Worm (Caenorhabditis elegans): ENCODE measurements around the gene crh-2.

Gene crh-2

DNA sequence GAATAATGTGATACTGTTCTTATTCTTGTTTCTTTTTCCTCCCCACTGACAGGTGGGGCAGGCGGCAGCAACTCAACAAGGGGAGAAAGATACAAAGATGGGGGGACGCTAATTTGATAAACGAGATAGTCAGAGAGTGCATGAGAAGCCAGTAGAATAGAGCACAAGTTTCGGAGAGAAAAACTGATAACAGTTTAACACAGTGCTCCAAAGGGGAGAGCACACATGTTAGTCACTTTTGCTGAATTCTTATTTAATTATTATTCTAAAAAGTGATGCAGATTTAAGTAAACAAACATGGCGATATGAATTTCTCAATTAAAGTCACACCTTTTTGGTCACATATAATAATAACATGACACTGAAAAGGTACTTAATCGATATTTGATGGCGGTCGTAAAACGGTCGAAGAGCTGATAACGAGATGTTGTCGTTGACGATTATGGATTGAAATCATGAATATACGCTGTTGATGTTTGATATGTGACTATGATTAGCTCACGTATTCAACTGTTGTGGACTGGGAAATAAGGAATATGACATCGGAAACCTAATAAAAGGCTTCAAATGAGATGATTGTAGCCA lies 1.3 kb downstream of the crh-2 start (continued):
- TF ChIP-seq hmg-11 (tag; optimal IDR thresholded peaks at IDR 0.05) = no peak
- TF ChIP-seq elt-2 (tag; optimal IDR thresholded peaks at IDR 0.05) = peak; percentile 99
- TF ChIP-seq pqm-1 (tag; optimal IDR thresholded peaks at IDR 0.05) = peak; percentile 95
- no peak for TF ChIP-seq egl-5 (tag; optimal IDR thresholded peaks at IDR 0.05)
- no peak for TF ChIP-seq lsy-12 (tag; optimal IDR thresholded peaks at IDR 0.05)
- peak; percentile 43 for TF ChIP-seq pha-4 (tag; optimal IDR thresholded peaks at IDR 0.05)
- TF ChIP-seq nhr-237 (tag; optimal IDR thresholded peaks at IDR 0.05) = no peak
- no peak for TF ChIP-seq nhr-76 (tag; optimal IDR thresholded peaks at IDR 0.05)
- no peak for TF ChIP-seq fos-1 (tag; optimal IDR thresholded peaks at IDR 0.05)

DNA sequence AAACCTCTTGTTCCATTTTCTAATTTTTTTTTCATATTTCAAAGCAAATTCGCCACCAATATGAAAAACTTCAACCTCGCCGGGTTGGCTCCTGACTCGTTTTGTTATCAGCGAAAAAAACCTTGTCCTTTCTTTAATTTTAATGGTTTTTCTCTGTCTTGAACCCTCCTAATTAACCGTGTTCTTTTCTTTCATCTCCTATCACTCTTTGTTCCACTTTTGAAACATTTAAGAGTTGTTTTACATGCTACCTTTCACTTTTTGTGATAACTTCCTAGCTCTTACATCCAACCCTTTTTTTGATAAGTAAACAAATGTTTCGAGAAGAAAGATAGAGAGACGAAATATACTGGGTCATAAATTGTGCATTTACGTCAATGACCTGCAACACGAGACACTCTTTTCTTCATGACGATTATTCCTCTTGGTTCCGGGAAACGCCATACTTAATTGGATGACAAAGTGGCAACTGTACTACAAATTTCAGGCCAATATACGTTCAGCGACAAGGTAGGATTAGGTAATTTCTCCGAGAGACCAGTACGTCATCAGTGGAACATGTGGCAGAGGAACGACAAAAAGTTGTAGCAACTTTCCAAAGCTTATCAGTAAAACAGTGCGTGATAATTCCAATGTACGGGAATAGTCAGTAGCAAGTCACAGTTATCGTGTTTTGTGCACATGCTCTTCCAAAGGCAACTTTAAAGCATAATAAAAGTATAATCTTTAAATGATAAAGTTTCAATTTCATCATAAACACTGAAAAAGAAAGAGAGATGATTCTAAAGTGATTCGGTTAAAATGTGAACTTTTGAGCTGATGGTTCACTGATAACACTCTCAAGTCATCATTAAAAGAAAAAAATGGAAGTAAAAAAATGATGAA lies 2.5 kb downstream of the crh-2 start:
- no peak for TF ChIP-seq lin-15B (tag; optimal IDR thresholded peaks at IDR 0.05)
- no peak for TF ChIP-seq mdl-1 (tag; optimal IDR thresholded peaks at IDR 0.05)
- no peak for TF ChIP-seq nfya-1 (tag; optimal IDR thresholded peaks at IDR 0.05; ENCODE audit: insufficient read depth)
- TF ChIP-seq lin-39 (tag; optimal IDR thresholded peaks at IDR 0.05) = no peak
- no peak for TF ChIP-seq unc-39 (tag; optimal IDR thresholded peaks at IDR 0.05)
- TF ChIP-seq fos-1 (tag; optimal IDR thresholded peaks at IDR 0.05) = peak; percentile 6
- TF ChIP-seq ama-1 (optimal IDR thresholded peaks at IDR 0.05) = no peak
- TF ChIP-seq ztf-4 (tag; optimal IDR thresholded peaks at IDR 0.05) = no peak
- TF ChIP-seq zag-1 (tag; optimal IDR thresholded peaks at IDR 0.05) = no peak
- TF ChIP-seq pha-4 (tag; optimal IDR thresholded peaks at IDR 0.05) = peak; percentile 62
- TF ChIP-seq ceh-82 (tag; optimal IDR thresholded peaks at IDR 0.05) = no peak
- TF ChIP-seq sea-2 (GFP tag; optimal IDR thresholded peaks at IDR 0.05) = no peak
- no peak for TF ChIP-seq elt-3 (tag; optimal IDR thresholded peaks at IDR 0.05)
- no peak for TF ChIP-seq hmg-11 (tag; optimal IDR thresholded peaks at IDR 0.05)
- peak; percentile 99 for TF ChIP-seq elt-2 (tag; optimal IDR thresholded peaks at IDR 0.05)
- TF ChIP-seq ceh-9 (tag; optimal IDR thresholded peaks at IDR 0.05) = no peak
- no peak for TF ChIP-seq daf-12 (tag; optimal IDR thresholded peaks at IDR 0.05)
- TF ChIP-seq skn-1 (tag; optimal IDR thresholded peaks at IDR 0.05) = no peak
- no peak for TF ChIP-seq eor-1 (tag; optimal IDR thresholded peaks at IDR 0.05)
- no peak for TF ChIP-seq nhr-76 (tag; optimal IDR thresholded peaks at IDR 0.05)
- no peak for TF ChIP-seq nhr-67 (tag; optimal IDR thresholded peaks at IDR 0.05)
- TF ChIP-seq nhr-43 (tag; optimal IDR thresholded peaks at IDR 0.05; ENCODE audit: poor library complexity, severe bottlenecking) = no peak
- no peak for TF ChIP-seq elt-1 (tag; optimal IDR thresholded peaks at IDR 0.05)
- peak; percentile 87 for TF ChIP-seq pqm-1 (tag; optimal IDR thresholded peaks at IDR 0.05)
- no peak for TF ChIP-seq nhr-12 (tag; optimal IDR thresholded peaks at IDR 0.05)
- no peak for TF ChIP-seq tbx-2 (tag; optimal IDR thresholded peaks at IDR 0.05)
- no peak for TF ChIP-seq egl-27 (tag; optimal IDR thresholded peaks at IDR 0.05)
- TF ChIP-seq egl-5 (tag; optimal IDR thresholded peaks at IDR 0.05) = no peak
- TF ChIP-seq ceh-16 (tag; optimal IDR thresholded peaks at IDR 0.05) = no peak

DNA sequence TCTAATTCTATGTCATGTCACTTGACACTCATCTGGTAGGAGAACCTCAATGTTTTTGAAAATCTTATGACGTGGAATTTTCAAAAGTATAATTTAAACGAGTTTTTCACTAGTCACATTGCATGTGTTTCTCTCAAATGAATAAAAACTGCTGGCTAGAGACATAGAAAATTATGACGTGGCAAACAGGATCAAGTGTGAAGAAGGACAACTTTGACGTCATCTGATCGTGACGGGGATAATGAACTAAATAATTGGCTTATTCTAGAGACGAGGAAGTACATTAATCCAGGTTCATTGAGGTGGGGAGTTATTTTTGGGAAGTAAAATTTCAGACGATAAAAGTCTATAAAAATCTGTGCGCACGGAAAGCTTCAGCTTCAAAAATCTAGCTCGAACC lies 4.2 kb downstream of the crh-2 start:
- TF ChIP-seq nhr-25 (tag; optimal IDR thresholded peaks at IDR 0.05) (peak; percentile 50), pha-4 (tag; optimal IDR thresholded peaks at IDR 0.05) (no peak), sea-2 (GFP tag; optimal IDR thresholded peaks at IDR 0.05) (no peak), nhr-23 (tag; optimal IDR thresholded peaks at IDR 0.05) (peak; percentile 20), skn-1 (tag; optimal IDR thresholded peaks at IDR 0.05) (no peak)

DNA sequence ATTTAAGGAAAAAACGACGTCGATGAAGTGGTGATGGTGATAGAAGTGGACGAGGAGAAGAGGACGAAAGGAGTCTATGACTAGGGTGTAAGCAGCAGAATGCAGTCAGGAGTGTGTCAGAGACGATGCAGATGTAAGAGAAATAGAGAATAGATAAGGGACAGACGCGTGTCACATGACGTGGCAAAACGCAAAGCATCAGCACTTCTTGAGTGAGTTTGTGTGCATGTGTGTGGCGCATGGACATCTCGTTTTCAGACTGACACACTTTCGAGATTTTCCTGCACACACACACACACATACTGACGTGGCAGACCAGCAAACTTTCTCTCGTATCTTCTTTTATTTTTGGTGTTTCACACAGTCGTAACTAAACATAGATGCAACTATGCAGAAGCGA lies 4.9 kb downstream of the crh-2 start:
- TF ChIP-seq nhr-28 (tag; optimal IDR thresholded peaks at IDR 0.05) = no peak
- TF ChIP-seq snpc-4 (tag; optimal IDR thresholded peaks at IDR 0.05) = peak; percentile 20
- TF ChIP-seq ceh-16 (tag; optimal IDR thresholded peaks at IDR 0.05) = no peak
- no peak for TF ChIP-seq eor-1 (tag; optimal IDR thresholded peaks at IDR 0.05)
- TF ChIP-seq zag-1 (tag; optimal IDR thresholded peaks at IDR 0.05) = no peak
- TF ChIP-seq nhr-237 (tag; optimal IDR thresholded peaks at IDR 0.05) = no peak
- no peak for TF ChIP-seq egl-5 (tag; optimal IDR thresholded peaks at IDR 0.05)
- TF ChIP-seq unc-39 (tag; optimal IDR thresholded peaks at IDR 0.05) = no peak
- no peak for TF ChIP-seq ceh-82 (tag; optimal IDR thresholded peaks at IDR 0.05)
- no peak for TF ChIP-seq fkh-2 (tag; optimal IDR thresholded peaks at IDR 0.05)
- peak; percentile 75 for TF ChIP-seq skn-1 (tag; optimal IDR thresholded peaks at IDR 0.05)
- TF ChIP-seq mdl-1 (tag; optimal IDR thresholded peaks at IDR 0.05) = no peak
- no peak for TF ChIP-seq tbx-2 (tag; optimal IDR thresholded peaks at IDR 0.05)
- TF ChIP-seq egl-27 (tag; optimal IDR thresholded peaks at IDR 0.05) = no peak
- TF ChIP-seq hmg-11 (tag; optimal IDR thresholded peaks at IDR 0.05) = peak; percentile 44
- no peak for TF ChIP-seq lsy-12 (tag; optimal IDR thresholded peaks at IDR 0.05)
- no peak for TF ChIP-seq nhr-77 (tag; optimal IDR thresholded peaks at IDR 0.05)
- TF ChIP-seq nhr-12 (tag; optimal IDR thresholded peaks at IDR 0.05) = no peak
- peak; percentile 48 for TF ChIP-seq pha-4 (tag; optimal IDR thresholded peaks at IDR 0.05)
- TF ChIP-seq elt-1 (tag; optimal IDR thresholded peaks at IDR 0.05) = peak; percentile 15
- peak; percentile 99 for TF ChIP-seq elt-2 (tag; optimal IDR thresholded peaks at IDR 0.05)
- TF ChIP-seq pqm-1 (tag; optimal IDR thresholded peaks at IDR 0.05) = peak; percentile 89
- TF ChIP-seq nhr-23 (tag; optimal IDR thresholded peaks at IDR 0.05) = peak; percentile 18
- TF ChIP-seq nhr-76 (tag; optimal IDR thresholded peaks at IDR 0.05) = no peak
- no peak for TF ChIP-seq fos-1 (tag; optimal IDR thresholded peaks at IDR 0.05)
- no peak for TF ChIP-seq sea-2 (GFP tag; optimal IDR thresholded peaks at IDR 0.05)
- TF ChIP-seq mml-1 (tag; optimal IDR thresholded peaks at IDR 0.05) = no peak
- no peak for TF ChIP-seq aly-2 (tag; optimal IDR thresholded peaks at IDR 0.05)
- no peak for TF ChIP-seq fkh-10 (GFP tag; optimal IDR thresholded peaks at IDR 0.05)
- no peak for TF ChIP-seq daf-12 (tag; optimal IDR thresholded peaks at IDR 0.05)
- peak; percentile 51 for TF ChIP-seq nhr-25 (tag; optimal IDR thresholded peaks at IDR 0.05)
- no peak for TF ChIP-seq elt-3 (tag; optimal IDR thresholded peaks at IDR 0.05)
- TF ChIP-seq nhr-67 (tag; optimal IDR thresholded peaks at IDR 0.05) = no peak
- TF ChIP-seq ama-1 (optimal IDR thresholded peaks at IDR 0.05) = peak; percentile 39
